Fruit fly (Drosophila melanogaster) whole organism, adult: ENCODE data around the gene Mal-B1.

Source experiments
- CG7045 ChIP-seq: fragments of 200-800 bp; sonication (Bioruptor generic); optimal IDR thresholded peaks from 2 replicates; lab custom pipeline; 2017; ENCODE audit warnings: missing biosample characterization, mild to moderate bottlenecking, missing genetic modification characterization
- Hr96 ChIP-seq: fragments of 200-800 bp; sonication (Bioruptor generic); optimal IDR thresholded peaks from 2 replicates; lab custom pipeline; 2016; ENCODE audit warnings: missing biosample characterization, missing genetic modification characterization

dm6 chr2L:11808702-11809583 is 38.1 kb upstream of the Mal-B1 start, which contains the start of gene crol:
- TF ChIP-seq Hr96 (GFP tag; lab: Kevin White, UChicago) (no peak), CG7045 (GFP tag; lab: Kevin White, UChicago) (no peak)
